Worm (Caenorhabditis elegans): ENCODE data around the gene btb-7.

DNA sequence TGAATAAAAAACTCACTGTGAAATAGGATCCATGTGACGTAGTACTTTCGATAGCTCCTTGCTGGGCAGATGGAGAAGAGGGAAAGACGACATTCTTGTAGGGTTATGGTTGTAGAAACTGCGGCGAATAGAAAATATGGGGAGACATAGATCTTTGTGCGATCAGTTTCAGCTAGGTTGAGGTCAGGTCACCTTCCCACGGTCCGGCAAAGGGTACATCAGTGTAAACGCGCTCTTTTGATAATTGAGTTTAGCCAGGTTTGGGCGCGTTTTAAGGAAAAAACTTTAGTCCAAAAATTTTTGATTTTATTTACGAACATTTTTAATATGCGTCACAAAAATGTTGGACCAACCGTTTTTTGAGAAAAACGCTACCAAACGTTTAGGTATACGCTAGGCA, 43.0 kb downstream of the btb-7 start, which contains the start of gene F36H5.17:
- TF ChIP-seq fkh-10 (GFP tag; optimal IDR thresholded peaks at IDR 0.05) (no peak), ztf-4 (tag; optimal IDR thresholded peaks at IDR 0.05) (no peak), tbx-2 (tag; optimal IDR thresholded peaks at IDR 0.05) (no peak), snpc-4 (tag; optimal IDR thresholded peaks at IDR 0.05) (no peak), unc-98 (GFP tag; IDR thresholded peaks at IDR 0.05) (no peak)

Data from whole organism, L1 larva.